Worm (Caenorhabditis elegans) whole organism, L2 larva: Measurements from ENCODE around the gene lsy-2.

Experiments used
- Y55F3AM.14 ChIP-seq: fragments of 200-800 bp; sonication (Bioruptor generic); optimal IDR thresholded peaks from 2 replicates; lab custom pipeline; 2018; ENCODE audit warnings: mild to moderate bottlenecking, missing genetic modification characterization, missing compliant biosample characterization
- ceh-16 ChIP-seq: fragments of 150-350 bp; optimal IDR thresholded peaks from 2 replicates; lab custom pipeline; 2014; ENCODE audit warnings: missing biosample characterization, missing genetic modification characterization
- elt-3 ChIP-seq: sonication (generic microtip); optimal IDR thresholded peaks from 2 replicates; lab custom pipeline; 2017; ENCODE audit warnings: missing biosample characterization, missing genetic modification characterization
- nhr-25 ChIP-seq: fragments of 150-350 bp; sonication (generic microtip); optimal IDR thresholded peaks from 3 replicates; lab custom pipeline; 2014; ENCODE audit warnings: missing biosample characterization, missing genetic modification characterization
- nhr-77 ChIP-seq: fragments of 150-350 bp; optimal IDR thresholded peaks from 2 replicates; lab custom pipeline; 2014; ENCODE audit warnings: missing biosample characterization, missing genetic modification characterization
- ztf-1 ChIP-seq: fragments of 200-800 bp; sonication (Bioruptor generic); conservative IDR thresholded peaks from 2 replicates; pipeline ENCODE4 v1.3.6; 2022; ENCODE audit warnings: missing genetic modification characterization, missing compliant biosample characterization

DNA sequence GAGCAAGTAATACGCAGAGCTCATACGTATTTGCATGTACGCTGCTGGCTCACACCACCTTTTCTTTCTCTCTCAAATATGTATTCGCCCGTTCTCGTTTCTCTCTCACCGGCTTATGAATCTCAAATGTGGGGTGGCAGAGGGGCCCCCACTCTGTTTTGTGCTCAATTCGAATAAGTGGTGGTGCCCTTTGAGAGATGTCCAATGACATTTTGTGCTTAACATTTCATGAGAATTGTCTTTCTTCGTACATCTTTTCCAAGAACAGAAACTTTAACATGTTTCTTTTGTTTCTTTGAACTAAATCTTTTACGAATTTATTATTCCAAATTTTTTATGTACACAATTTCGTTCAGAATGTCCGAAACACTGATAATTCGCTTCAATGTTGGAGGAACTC, 5.5 kb upstream of the lsy-2 start, which contains the start of gene F49H12.3:
- TF ChIP-seq ztf-1 (GFP tag; lab: Robert Waterston, UW) (no peak), elt-3 (tag; lab: Kevin White, UChicago) (no peak), nhr-77 (tag; lab: Kevin White, UChicago) (no peak), Y55F3AM.14 (GFP tag; lab: Kevin White, UChicago) (no peak), ceh-16 (tag; lab: Kevin White, UChicago) (no peak), nhr-25 (tag; lab: Kevin White, UChicago) (no peak)
